Fruit fly (Drosophila melanogaster) whole organism, embryonic: Measurements from ENCODE around the gene CG2247.

Experiments used
- Bgb ChIP-seq: fragments of 200-800 bp; sonication (Bioruptor generic); IDR thresholded peaks from 2 replicates; pipeline ENCODE4 v1.3.6; 2022; ENCODE audit warnings: missing biosample characterization, missing genetic modification characterization; ENCODE audit not compliant: partially characterized antibody
- CG10654 ChIP-seq: fragments of 200-800 bp; sonication (Bioruptor generic); optimal IDR thresholded peaks from 2 replicates; lab custom pipeline; 2016; ENCODE audit warnings: missing biosample characterization, missing genetic modification characterization
- CG10979 ChIP-seq: fragments of 200-800 bp; sonication (Bioruptor generic); optimal IDR thresholded peaks from 2 replicates; lab custom pipeline; 2018; ENCODE audit warnings: missing biosample characterization, mild to moderate bottlenecking, missing genetic modification characterization, moderate library complexity
- CG11504 ChIP-seq: fragments of 200-800 bp; sonication (Bioruptor generic); optimal IDR thresholded peaks from 3 replicates; lab custom pipeline; 2019; ENCODE audit warnings: missing biosample characterization, mild to moderate bottlenecking, missing genetic modification characterization, moderate library complexity
- CG1233 ChIP-seq: fragments of 200-800 bp; sonication (Bioruptor generic); optimal IDR thresholded peaks from 4 replicates; lab custom pipeline; 2018; ENCODE audit warnings: missing biosample characterization, mild to moderate bottlenecking, missing genetic modification characterization
- CG13894 ChIP-seq: fragments of 200-800 bp; sonication (Bioruptor generic); optimal IDR thresholded peaks from 3 replicates; lab custom pipeline; 2018; ENCODE audit warnings: missing biosample characterization, mild to moderate bottlenecking, missing genetic modification characterization, moderate library complexity
- CG17328 ChIP-seq: fragments of 200-800 bp; sonication (Bioruptor generic); IDR thresholded peaks from 2 replicates; pipeline ENCODE4 v1.3.6; 2022; ENCODE audit warnings: missing biosample characterization, missing genetic modification characterization
- CG17359 ChIP-seq: fragments of 200-800 bp; sonication (Bioruptor generic); optimal IDR thresholded peaks from 3 replicates; lab custom pipeline; 2018; ENCODE audit warnings: missing biosample characterization, mild to moderate bottlenecking, missing genetic modification characterization, moderate library complexity
- CG17829 ChIP-seq: fragments of 200-800 bp; optimal IDR thresholded peaks from 2 replicates; lab custom pipeline; 2019; ENCODE audit warnings: missing biosample characterization, mild to moderate bottlenecking, missing genetic modification characterization, moderate library complexity
- CG31224 ChIP-seq: fragments of 200-800 bp; sonication (Bioruptor generic); IDR thresholded peaks from 2 replicates; pipeline ENCODE4 v1.3.6; 2022; ENCODE audit warnings: missing biosample characterization, missing genetic modification characterization
- CG32767 ChIP-seq: fragments of 200-800 bp; sonication (Bioruptor generic); IDR thresholded peaks from 2 replicates; pipeline ENCODE4 v1.3.6; 2022; ENCODE audit warnings: missing biosample characterization, missing genetic modification characterization
- CG34422 ChIP-seq: fragments of 200-800 bp; sonication (Bioruptor generic); IDR thresholded peaks from 3 replicates; pipeline ENCODE4 v1.3.6; 2022; ENCODE audit warnings: missing biosample characterization, missing genetic modification characterization
- CG4424 ChIP-seq: fragments of 200-800 bp; sonication (Bioruptor generic); optimal IDR thresholded peaks from 3 replicates; lab custom pipeline; 2016; ENCODE audit warnings: missing biosample characterization, missing genetic modification characterization
- CG4820 ChIP-seq: fragments of 200-800 bp; sonication (Bioruptor generic); optimal IDR thresholded peaks from 3 replicates; lab custom pipeline; 2016; ENCODE audit warnings: missing biosample characterization, missing genetic modification characterization
- CG7271 ChIP-seq: fragments of 200-800 bp; sonication (Bioruptor generic); optimal IDR thresholded peaks from 2 replicates; lab custom pipeline; 2018; ENCODE audit warnings: missing biosample characterization, mild to moderate bottlenecking, missing genetic modification characterization, moderate library complexity
- CG7786 ChIP-seq: fragments of 200-800 bp; sonication (Bioruptor generic); optimal IDR thresholded peaks from 2 replicates; lab custom pipeline; 2016; ENCODE audit warnings: missing biosample characterization, missing genetic modification characterization
- CG8281 ChIP-seq: fragments of 200-800 bp; sonication (Bioruptor generic); optimal IDR thresholded peaks from 2 replicates; lab custom pipeline; 2018; ENCODE audit warnings: missing biosample characterization, mild to moderate bottlenecking, missing genetic modification characterization, moderate library complexity
- CG8478 ChIP-seq: fragments of >200 bp; optimal IDR thresholded peaks from 2 replicates; lab custom pipeline; 2018
- CG8765 ChIP-seq: fragments of 200-800 bp; sonication (Bioruptor generic); IDR thresholded peaks from 2 replicates; pipeline ENCODE4 v1.3.6; 2022; ENCODE audit warnings: missing biosample characterization, missing genetic modification characterization
- CG9609 ChIP-seq: fragments of 200-800 bp; sonication (Bioruptor generic); optimal IDR thresholded peaks from 3 replicates; lab custom pipeline; 2016; ENCODE audit warnings: missing biosample characterization, missing genetic modification characterization
- CTCF ChIP-seq: fragments of 200-800 bp; sonication (Bioruptor generic); optimal IDR thresholded peaks from 2 replicates; lab custom pipeline; 2017; ENCODE audit warnings: missing biosample characterization, mild to moderate bottlenecking, missing genetic modification characterization, moderate library complexity
- CrebB ChIP-seq: fragments of 200-800 bp; sonication (Bioruptor generic); optimal IDR thresholded peaks from 3 replicates; lab custom pipeline; 2018; ENCODE audit warnings: missing biosample characterization, mild to moderate bottlenecking, missing genetic modification characterization
- Deaf1 ChIP-seq: fragments of 200-800 bp; optimal IDR thresholded peaks from 3 replicates; lab custom pipeline; 2019; ENCODE audit warnings: missing biosample characterization, mild to moderate bottlenecking, missing genetic modification characterization, moderate library complexity
- Drgx ChIP-seq: fragments of 200-800 bp; sonication (Bioruptor generic); IDR thresholded peaks from 2 replicates; pipeline ENCODE4 v1.3.6; 2022; ENCODE audit warnings: missing biosample characterization, missing genetic modification characterization
- Ets65A ChIP-seq: fragments of 200-800 bp; sonication (Bioruptor generic); peaks from one replicate; lab custom pipeline; 2016; ENCODE audit warnings: missing biosample characterization, missing genetic modification characterization
- Gsc ChIP-seq: fragments of 200-800 bp; sonication (Bioruptor generic); IDR thresholded peaks from 2 replicates; pipeline ENCODE4 v1.3.6; 2022; ENCODE audit warnings: missing biosample characterization, missing genetic modification characterization
- HLH4C ChIP-seq: fragments of 200-800 bp; sonication (Bioruptor generic); IDR thresholded peaks from 3 replicates; pipeline ENCODE4 v1.3.6; 2022; ENCODE audit warnings: missing biosample characterization, missing genetic modification characterization; ENCODE audit not compliant: partially characterized antibody
- Med ChIP-seq: fragments of 200-800 bp; sonication (Bioruptor generic); peaks from one replicate; lab custom pipeline; 2016; ENCODE audit warnings: missing biosample characterization, missing genetic modification characterization, mild to moderate bottlenecking, inconsistent platforms, moderate library complexity
- NC2β ChIP-seq: fragments of 200-800 bp; sonication (Bioruptor generic); optimal IDR thresholded peaks from 2 replicates; lab custom pipeline; 2016; ENCODE audit warnings: missing biosample characterization, missing genetic modification characterization
- Nf-YB ChIP-seq: fragments of 200-800 bp; sonication (Bioruptor generic); optimal IDR thresholded peaks from 3 replicates; lab custom pipeline; 2019; ENCODE audit warnings: missing biosample characterization, mild to moderate bottlenecking, missing genetic modification characterization, moderate library complexity
- Nf-YC ChIP-seq: fragments of 200-800 bp; optimal IDR thresholded peaks from 3 replicates; lab custom pipeline; 2019; ENCODE audit warnings: missing biosample characterization, mild to moderate bottlenecking, missing genetic modification characterization, moderate library complexity
- Six4 ChIP-seq: fragments of 200-800 bp; sonication (Bioruptor generic); optimal IDR thresholded peaks from 2 replicates; lab custom pipeline; 2016; ENCODE audit warnings: missing biosample characterization, missing genetic modification characterization
- Sox102F ChIP-seq: fragments of 200-800 bp; sonication (Bioruptor generic); optimal IDR thresholded peaks from 2 replicates; lab custom pipeline; 2018; ENCODE audit warnings: missing biosample characterization, mild to moderate bottlenecking, missing genetic modification characterization, moderate library complexity
- bowl ChIP-seq: fragments of 200-800 bp; sonication (Bioruptor generic); IDR thresholded peaks from 2 replicates; pipeline ENCODE4 v1.3.6; 2022; ENCODE audit warnings: missing biosample characterization, missing genetic modification characterization
- chinmo ChIP-seq: fragments of 200-800 bp; sonication (Bioruptor generic); IDR thresholded peaks from 4 replicates; pipeline ENCODE4 v1.3.6; 2022; ENCODE audit warnings: missing biosample characterization, missing genetic modification characterization; ENCODE audit not compliant: partially characterized antibody
- dmrt99B ChIP-seq: fragments of 200-800 bp; sonication (Bioruptor generic); optimal IDR thresholded peaks from 2 replicates; lab custom pipeline; 2018; ENCODE audit warnings: missing biosample characterization, mild to moderate bottlenecking, missing genetic modification characterization, moderate library complexity
- eve ChIP-seq, 2 experiments: fragments of >200 bp; optimal IDR thresholded peaks; 2 replicates each; lab custom pipeline; 2017; ENCODE audit warnings: missing biosample characterization in 2 of 2, missing genetic modification characterization in 2 of 2
- gcm2 ChIP-seq: fragments of 200-800 bp; sonication (Bioruptor generic); optimal IDR thresholded peaks from 2 replicates; lab custom pipeline; 2016; ENCODE audit warnings: missing biosample characterization, missing genetic modification characterization
- gem ChIP-seq: fragments of 200-800 bp; sonication (Bioruptor generic); optimal IDR thresholded peaks from 2 replicates; lab custom pipeline; 2019; ENCODE audit warnings: missing biosample characterization, mild to moderate bottlenecking, missing genetic modification characterization, moderate library complexity
- ken ChIP-seq: fragments of 200-800 bp; sonication (Bioruptor generic); IDR thresholded peaks from 3 replicates; pipeline ENCODE4 v1.3.6; 2022; ENCODE audit warnings: missing biosample characterization, missing genetic modification characterization
- klu ChIP-seq: fragments of 200-800 bp; sonication (Bioruptor generic); IDR thresholded peaks from 2 replicates; pipeline ENCODE4 v1.3.6; 2022; ENCODE audit warnings: missing biosample characterization, missing genetic modification characterization
- lab ChIP-seq: fragments of 200-800 bp; sonication (Bioruptor generic); optimal IDR thresholded peaks from 3 replicates; lab custom pipeline; 2017; ENCODE audit warnings: missing biosample characterization, missing genetic modification characterization, mild to moderate bottlenecking, moderate library complexity, missing genetic modification reagents
- nerfin-1 ChIP-seq: fragments of 200-800 bp; sonication (Bioruptor generic); optimal IDR thresholded peaks from 3 replicates; lab custom pipeline; 2019; ENCODE audit warnings: missing biosample characterization, mild to moderate bottlenecking, missing genetic modification characterization, moderate library complexity
- org-1 ChIP-seq: fragments of 200-800 bp; sonication (Bioruptor generic); optimal IDR thresholded peaks from 2 replicates; lab custom pipeline; 2017; ENCODE audit warnings: missing biosample characterization, missing genetic modification characterization
- phol ChIP-seq: fragments of 200-800 bp; sonication (Bioruptor generic); optimal IDR thresholded peaks from 3 replicates; lab custom pipeline; 2018; ENCODE audit warnings: missing biosample characterization, mild to moderate bottlenecking, missing genetic modification characterization, moderate library complexity
- pita ChIP-seq: fragments of 200-800 bp; sonication (Bioruptor generic); optimal IDR thresholded peaks from 2 replicates; lab custom pipeline; 2017; ENCODE audit warnings: missing biosample characterization, mild to moderate bottlenecking, missing genetic modification characterization
- row ChIP-seq: fragments of 200-800 bp; sonication (Bioruptor generic); IDR thresholded peaks from 3 replicates; pipeline ENCODE4 v1.3.6; 2022; ENCODE audit warnings: missing biosample characterization, missing genetic modification characterization
- sens ChIP-seq: fragments of 200-800 bp; sonication (Bioruptor generic); peaks from one replicate; lab custom pipeline; 2016; ENCODE audit warnings: missing biosample characterization, missing genetic modification characterization
- sqz ChIP-seq: fragments of 200-800 bp; sonication (Bioruptor generic); optimal IDR thresholded peaks from 3 replicates; lab custom pipeline; 2018; ENCODE audit warnings: missing biosample characterization, mild to moderate bottlenecking, missing genetic modification characterization
- zfh1 ChIP-seq: fragments of 200-800 bp; sonication (Bioruptor generic); IDR thresholded peaks from 3 replicates; pipeline ENCODE4 v1.3.6; 2022; ENCODE audit warnings: missing biosample characterization, missing genetic modification characterization

The CG2247 gene

DNA sequence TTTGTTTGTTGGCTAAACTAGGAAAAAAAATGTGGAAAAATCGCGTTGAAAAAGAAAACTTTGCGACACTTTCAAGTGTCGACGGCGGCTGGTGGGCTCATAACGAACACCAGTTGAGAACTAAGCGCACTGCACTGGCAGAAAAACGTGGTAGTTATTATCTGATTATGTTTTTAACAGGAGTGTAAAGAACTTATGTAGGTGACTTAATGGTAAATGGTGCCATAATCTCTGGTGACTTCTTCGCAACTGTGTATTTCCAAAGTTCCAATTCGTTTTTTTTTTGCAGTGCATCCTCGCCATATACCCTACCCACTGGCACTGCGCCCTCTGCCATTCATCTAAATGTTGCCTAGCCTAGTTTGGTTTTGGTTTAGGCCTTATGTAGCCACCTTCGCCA is 41.5 kb upstream of the CG2247 start (continued):
- TF ChIP-seq Six4 (GFP tag; lab: Kevin White, UChicago): no peak
- TF ChIP-seq sqz (GFP tag; lab: Kevin White, UChicago): no peak
- no peak for TF ChIP-seq org-1
- no peak for TF ChIP-seq CG7271 (tag; lab: Kevin White, UChicago)
- TF ChIP-seq klu (GFP tag; lab: Robert Waterston, UW): no peak
- peak; percentile 81 for TF ChIP-seq sens
- no peak for TF ChIP-seq CG34422 (GFP tag; lab: Robert Waterston, UW)
- no peak for TF ChIP-seq CG10654 (GFP tag; lab: Kevin White, UChicago)
- no peak for TF ChIP-seq pita (GFP tag; lab: Kevin White, UChicago)
- TF ChIP-seq CG9609 (GFP tag; lab: Kevin White, UChicago): no peak

DNA sequence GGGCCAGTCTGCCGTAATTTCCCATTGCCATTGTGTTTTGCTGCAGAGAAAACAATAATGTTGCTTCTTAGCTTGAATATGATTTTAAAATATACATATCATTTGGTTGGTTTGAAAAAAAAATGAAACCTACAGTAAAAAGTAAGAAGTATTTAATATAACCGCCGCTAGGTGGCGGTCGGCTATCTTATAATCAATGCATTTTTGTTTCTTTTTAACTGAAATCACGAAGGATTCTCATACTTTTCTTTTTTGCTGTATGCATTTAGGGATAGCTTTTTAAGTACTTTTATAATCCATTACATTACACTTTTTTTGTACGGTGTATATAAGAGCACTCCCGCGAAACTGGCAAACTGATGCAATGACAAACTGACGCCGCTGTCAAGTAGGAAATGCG is 40.0 kb upstream of the CG2247 start:
- TF ChIP-seq Med (GFP tag; lab: Kevin White, UChicago): peak; percentile 14
- no peak for TF ChIP-seq lab (GFP tag; lab: Kevin White, UChicago)
- TF ChIP-seq CG10979 (tag; lab: Kevin White, UChicago): peak; percentile 56
- TF ChIP-seq Drgx (GFP tag; lab: Robert Waterston, UW): peak; percentile 22; the same call in 1 of the 2 replicates
- TF ChIP-seq NC2β (GFP tag; lab: Kevin White, UChicago): no peak
- TF ChIP-seq CG11504: peak; percentile 22
- peak; percentile 75 for TF ChIP-seq CTCF (GFP tag; lab: Kevin White, UChicago)
- TF ChIP-seq CG17829 (tag; lab: Kevin White, UChicago): no peak
- 0 out of 3 replicates have a peak, but pooled peaks have one; percentile 6 for TF ChIP-seq row (GFP tag; lab: Robert Waterston, UW)
- TF ChIP-seq CG7786 (GFP tag; lab: Kevin White, UChicago): no peak
- peak; percentile 8 for TF ChIP-seq Sox102F (GFP tag; lab: Kevin White, UChicago)
- no peak for TF ChIP-seq CG4820
- TF ChIP-seq Ets65A (GFP tag; lab: Kevin White, UChicago): peak; percentile 39
- peak; percentile 20 for TF ChIP-seq dmrt99B (tag; lab: Kevin White, UChicago)
- TF ChIP-seq gem (tag; lab: Kevin White, UChicago): peak; percentile 12
- TF ChIP-seq CG8281: peak; percentile 75
- TF ChIP-seq phol (tag; lab: Kevin White, UChicago): peak; percentile 3

DNA sequence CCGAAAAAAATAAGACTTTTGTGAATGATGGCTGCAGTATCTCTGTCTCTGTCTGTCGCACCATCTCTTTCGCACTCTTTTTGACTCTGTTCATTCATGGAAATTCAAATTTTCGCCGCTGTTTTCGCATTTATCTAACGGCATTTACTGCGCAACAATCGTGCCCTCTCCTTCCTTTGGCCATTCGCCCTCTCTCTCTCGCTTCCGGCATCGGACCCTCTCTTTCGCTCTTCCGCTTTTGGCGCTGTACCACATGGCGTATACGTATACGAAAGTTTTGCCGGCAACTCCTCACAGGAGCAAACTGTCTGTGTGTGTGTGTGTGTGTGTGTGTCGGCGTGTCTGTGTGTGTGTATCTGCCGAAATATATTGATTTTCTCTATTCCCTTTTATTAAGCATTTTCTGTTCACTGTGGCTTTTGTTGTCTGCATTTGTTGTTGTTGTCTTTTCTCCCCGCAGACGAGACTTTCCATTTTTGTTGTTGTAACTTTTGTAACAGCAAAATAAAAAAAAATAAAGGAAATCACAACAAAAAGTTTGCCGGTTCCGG is 33.2 kb upstream of the CG2247 start:
- TF ChIP-seq gcm2 (GFP tag; lab: Kevin White, UChicago) (no peak), CrebB (no peak), CG17328 (GFP tag; lab: Robert Waterston, UW) (no peak), CG8765 (no peak), CG17359 (tag; lab: Kevin White, UChicago) (no peak), Nf-YC (tag; lab: Kevin White, UChicago) (peak; percentile 33), zfh1 (GFP tag; lab: Robert Waterston, UW) (no peak), ken (no peak), bowl (GFP tag; lab: Robert Waterston, UW) (no peak), CG13894 (peak; percentile 3), Deaf1 (tag; lab: Kevin White, UChicago) (no peak), CG1233 (no peak), CG8478 (lab: Kevin White, UChicago) (peak; percentile 49), HLH4C (GFP tag; lab: Robert Waterston, UW) (no peak), chinmo (GFP tag; lab: Robert Waterston, UW) (0 out of 4 replicates have a peak, but pooled peaks have one; percentile 27), nerfin-1 (peak; percentile 31), CG31224 (GFP tag; lab: Robert Waterston, UW) (no peak), Bgb (no peak), Nf-YB (no peak), Gsc (no peak), CG32767 (0 out of 2 replicates have a peak, but pooled peaks have one; percentile 19), eve (GFP tag; optimal IDR thresholded peaks at IDR 0.05; lab: Kevin White, UChicago) (no peak), CG4424 (GFP tag; lab: Kevin White, UChicago) (no peak)
